Worm (Caenorhabditis elegans): Measurements from ENCODE around the gene C02H6.1.

C02H6.1 gene

DNA sequence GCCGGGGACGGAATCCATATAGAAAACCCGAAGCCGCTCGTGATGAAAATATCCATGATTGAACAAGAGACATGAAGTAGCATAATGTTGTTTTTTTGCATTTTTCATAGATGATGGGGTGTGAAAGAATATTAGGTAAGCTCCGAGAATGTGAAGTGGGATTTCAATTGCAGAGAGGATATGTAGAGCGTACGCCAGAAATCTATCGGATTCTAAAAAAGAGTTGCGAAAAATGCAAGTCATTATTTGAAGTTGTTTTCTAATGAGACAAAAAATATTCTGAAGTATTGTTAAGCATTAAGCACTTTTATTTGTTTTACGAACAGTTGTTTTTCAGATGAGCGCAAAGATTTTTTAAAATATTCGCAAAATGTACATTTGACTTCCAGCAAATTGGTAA is 34.7 kb upstream of the C02H6.1 start, which contains the start of gene F18E3.10:
Gene F18E3.10 (minus strand): TSS at position 101 of the 400 bp plus-strand sequence.
- no peak for TF ChIP-seq jun-1 (tag; optimal IDR thresholded peaks at IDR 0.05)
- no peak for TF ChIP-seq mml-1 (tag; optimal IDR thresholded peaks at IDR 0.05)
- TF ChIP-seq elt-2 (tag; optimal IDR thresholded peaks at IDR 0.05): no peak
- no peak for TF ChIP-seq ceh-16 (tag; optimal IDR thresholded peaks at IDR 0.05)
- no peak for TF ChIP-seq nhr-43 (tag; optimal IDR thresholded peaks at IDR 0.05; ENCODE audit: poor library complexity, severe bottlenecking)
- TF ChIP-seq R02D3.7 (tag; optimal IDR thresholded peaks at IDR 0.05): no peak
- TF ChIP-seq daf-12 (tag; optimal IDR thresholded peaks at IDR 0.05): no peak
- no peak for TF ChIP-seq lsy-12 (tag; optimal IDR thresholded peaks at IDR 0.05)
- TF ChIP-seq nhr-28 (tag; optimal IDR thresholded peaks at IDR 0.05): no peak
- TF ChIP-seq lin-39 (tag; optimal IDR thresholded peaks at IDR 0.05): no peak
- no peak for TF ChIP-seq mdl-1 (tag; optimal IDR thresholded peaks at IDR 0.05)
- TF ChIP-seq snpc-4 (tag; optimal IDR thresholded peaks at IDR 0.05): no peak

DNA sequence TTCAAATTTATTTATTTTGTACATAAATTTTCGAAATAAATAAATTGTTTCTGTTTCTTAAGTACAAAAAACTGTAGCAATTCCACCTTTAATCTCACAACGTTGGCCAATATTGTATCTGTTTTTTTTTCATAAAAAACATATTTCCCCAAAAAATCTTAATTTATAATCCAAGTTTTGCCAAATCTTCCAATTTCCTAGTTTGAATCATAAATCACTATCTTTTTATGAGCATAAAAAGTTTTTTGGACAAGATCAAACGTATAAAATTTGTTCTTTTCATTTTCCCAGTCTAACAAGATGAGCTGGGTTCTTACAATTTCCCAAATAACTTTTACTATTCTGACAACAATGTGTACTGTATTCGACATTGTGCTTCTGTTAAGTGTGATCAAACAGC is 30.5 kb upstream of the C02H6.1 start, which contains the start of gene srxa-4:
Gene srxa-4 (plus strand): TSS at position 301 of the 400 bp plus-strand sequence.
- TF ChIP-seq ama-1 (optimal IDR thresholded peaks at IDR 0.05): no peak
- TF ChIP-seq ceh-9 (tag; optimal IDR thresholded peaks at IDR 0.05): no peak
- TF ChIP-seq unc-62 (GFP tag; optimal IDR thresholded peaks at IDR 0.05): no peak
- TF ChIP-seq lin-15B (tag; optimal IDR thresholded peaks at IDR 0.05): no peak
- no peak for TF ChIP-seq hmg-11 (tag; optimal IDR thresholded peaks at IDR 0.05)
- TF ChIP-seq lsy-12 (tag; optimal IDR thresholded peaks at IDR 0.05): no peak

DNA sequence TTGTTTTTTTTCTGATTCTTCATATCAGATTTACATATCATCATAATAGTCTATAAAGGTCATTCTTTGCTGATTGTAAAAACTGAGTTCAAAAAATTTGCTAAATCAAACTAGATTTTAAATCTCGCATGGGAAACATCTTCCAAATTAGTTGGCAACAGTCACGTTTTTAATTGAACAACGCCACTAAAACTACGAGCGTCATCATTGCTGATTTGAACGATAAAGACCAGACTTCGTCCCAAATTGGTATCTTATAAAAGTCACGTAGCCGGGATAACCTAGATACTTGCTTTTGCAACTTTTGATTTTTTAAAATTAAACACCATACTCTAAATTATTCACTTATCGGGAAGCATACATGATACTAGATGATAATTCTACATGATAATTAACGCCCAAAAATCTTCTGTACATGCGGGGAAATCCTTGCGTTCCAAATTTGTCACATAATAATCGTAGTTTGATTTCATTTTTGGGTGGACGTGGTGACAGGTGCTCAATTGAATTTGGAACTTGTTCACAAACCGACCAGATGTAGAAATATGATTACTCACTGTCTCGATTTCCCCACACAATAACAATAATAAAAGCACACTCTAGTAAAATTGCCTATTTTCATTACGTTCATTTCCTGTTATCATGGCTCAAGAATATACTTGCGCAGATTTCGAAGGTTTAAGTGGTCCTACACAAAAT is 27.5 kb upstream of the C02H6.1 start, which contains the start of gene srw-67:
Gene srw-67 (plus strand): TSS at position 643 of the 699 bp plus-strand sequence.
- TF ChIP-seq tbx-2 (tag; optimal IDR thresholded peaks at IDR 0.05): no peak
- TF ChIP-seq nhr-43 (tag; optimal IDR thresholded peaks at IDR 0.05; ENCODE audit: poor library complexity, severe bottlenecking): peak; percentile 62

DNA sequence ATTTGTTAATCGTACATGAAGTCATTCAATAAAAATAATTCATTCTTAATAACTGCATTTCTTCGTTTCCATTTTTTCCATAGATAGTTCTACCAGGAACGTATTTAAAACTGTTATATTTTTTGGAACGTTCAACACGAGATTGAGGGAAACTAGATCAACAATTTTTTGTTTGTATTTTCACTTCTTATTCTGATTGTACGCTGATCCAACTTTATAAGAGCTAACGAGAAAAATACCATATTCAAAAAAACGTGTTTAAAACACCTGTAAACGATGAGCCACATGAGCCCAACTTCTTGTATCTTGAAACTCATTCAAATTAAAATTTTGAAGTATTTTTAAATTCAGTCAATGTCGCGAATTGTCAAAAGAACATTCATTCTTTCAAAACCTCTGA is 26.9 kb upstream of the C02H6.1 start:
- TF ChIP-seq zag-1 (tag; optimal IDR thresholded peaks at IDR 0.05): no peak
- peak; percentile 57 for TF ChIP-seq ama-1 (optimal IDR thresholded peaks at IDR 0.05)
- TF ChIP-seq nhr-23 (tag; optimal IDR thresholded peaks at IDR 0.05): peak; percentile 7
- no peak for TF ChIP-seq sea-2 (GFP tag; optimal IDR thresholded peaks at IDR 0.05)
- no peak for TF ChIP-seq elt-1 (tag; optimal IDR thresholded peaks at IDR 0.05)
- peak; percentile 20 for TF ChIP-seq nhr-43 (tag; optimal IDR thresholded peaks at IDR 0.05; ENCODE audit: poor library complexity, severe bottlenecking)
- no peak for TF ChIP-seq skn-1 (tag; optimal IDR thresholded peaks at IDR 0.05)

DNA sequence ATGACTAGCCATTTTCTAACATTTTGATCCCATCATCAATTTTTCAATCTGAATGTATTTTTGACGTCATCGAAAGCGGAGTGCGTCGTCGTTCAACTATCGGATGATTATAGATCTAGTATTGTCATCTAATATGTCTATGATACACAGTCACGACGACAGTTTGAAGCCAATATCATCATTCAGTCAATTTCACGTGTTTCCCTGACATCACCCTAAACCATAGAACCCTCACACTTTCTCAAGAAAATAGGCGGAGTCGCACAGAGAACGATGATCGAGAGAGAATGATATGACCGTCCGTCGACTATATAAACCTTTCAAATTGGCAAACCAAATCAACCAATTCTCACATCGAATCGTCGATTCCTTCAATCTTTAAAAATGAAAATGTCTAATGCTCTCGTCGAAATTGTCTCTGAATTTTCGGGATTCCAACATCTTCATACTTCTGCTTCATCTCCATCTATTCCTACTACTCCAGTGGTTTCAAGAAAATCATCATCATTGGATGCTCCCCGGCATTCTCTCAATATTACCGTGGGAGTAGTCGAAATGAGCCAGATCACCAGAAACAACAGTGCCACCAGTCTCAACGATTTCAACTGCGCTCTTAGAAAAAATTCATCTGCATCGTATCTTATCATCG is 26.2 kb upstream of the C02H6.1 start, which contains the start of gene F18E3.13:
Gene F18E3.13 (plus strand): TSS at position 385 of the 649 bp plus-strand sequence.
- TF ChIP-seq ztf-11 (tag; optimal IDR thresholded peaks at IDR 0.05) (no peak), skn-1 (tag; optimal IDR thresholded peaks at IDR 0.05) (no peak), eor-1 (tag; optimal IDR thresholded peaks at IDR 0.05) (no peak), ama-1 (optimal IDR thresholded peaks at IDR 0.05) (peak; percentile 93), nhr-25 (tag; optimal IDR thresholded peaks at IDR 0.05) (peak; percentile 92), tbx-2 (tag; optimal IDR thresholded peaks at IDR 0.05) (peak; percentile 34), mdl-1 (tag; optimal IDR thresholded peaks at IDR 0.05) (no peak), nhr-12 (tag; optimal IDR thresholded peaks at IDR 0.05) (no peak), lin-15B (tag; optimal IDR thresholded peaks at IDR 0.05) (no peak), nhr-43 (tag; optimal IDR thresholded peaks at IDR 0.05; ENCODE audit: poor library complexity, severe bottlenecking) (peak; percentile 93), nhr-76 (tag; optimal IDR thresholded peaks at IDR 0.05) (no peak), jun-1 (tag; optimal IDR thresholded peaks at IDR 0.05) (peak; percentile 37), egl-27 (tag; optimal IDR thresholded peaks at IDR 0.05) (peak; percentile 22), nhr-23 (tag; optimal IDR thresholded peaks at IDR 0.05) (peak; percentile 85), elt-3 (tag; optimal IDR thresholded peaks at IDR 0.05) (peak; percentile 33 to 44 (median 38)), lsy-12 (tag; optimal IDR thresholded peaks at IDR 0.05) (peak; percentile 7), ceh-82 (tag; optimal IDR thresholded peaks at IDR 0.05) (no peak), fkh-2 (tag; optimal IDR thresholded peaks at IDR 0.05) (no peak)

Measured in whole organism, L3 larva.